Fruit fly (Drosophila melanogaster) whole organism, embryonic: ENCODE results near the gene Strip.

ENCODE experiments used
- Awh ChIP-seq: fragments of 200-800 bp; sonication (Bioruptor generic); IDR thresholded peaks from 2 replicates; pipeline ENCODE4, ENCODE4 v1.3.6; 2022; ENCODE audit warnings: missing biosample characterization, missing genetic modification characterization
- CG10366 ChIP-seq: fragments of 200-800 bp; sonication (Bioruptor generic); IDR thresholded peaks from 2 replicates; pipeline ENCODE4 v1.3.6; 2022; ENCODE audit warnings: missing biosample characterization, missing genetic modification characterization
- CG11398 ChIP-seq: fragments of 200-800 bp; sonication (Bioruptor generic); optimal IDR thresholded peaks from 2 replicates; lab custom pipeline; 2016; ENCODE audit warnings: missing biosample characterization, missing genetic modification characterization
- CG12659 ChIP-seq: fragments of 200-800 bp; sonication (Bioruptor generic); optimal IDR thresholded peaks from 3 replicates; lab custom pipeline; 2017; ENCODE audit warnings: mild to moderate bottlenecking, missing biosample characterization, missing genetic modification reagents, missing genetic modification characterization
- CG12942 ChIP-seq: fragments of 200-800 bp; sonication (Bioruptor generic); optimal IDR thresholded peaks from 3 replicates; lab custom pipeline; 2016; ENCODE audit warnings: missing biosample characterization, missing genetic modification characterization
- CG13296 ChIP-seq: fragments of 200-800 bp; sonication (Bioruptor generic); optimal IDR thresholded peaks from 3 replicates; lab custom pipeline; 2018; ENCODE audit warnings: missing biosample characterization, mild to moderate bottlenecking, missing genetic modification characterization
- CG15269 ChIP-seq: fragments of 200-800 bp; sonication (Bioruptor generic); optimal IDR thresholded peaks from 2 replicates; lab custom pipeline; 2018; ENCODE audit warnings: missing biosample characterization, mild to moderate bottlenecking, missing genetic modification characterization, moderate library complexity
- CG18011 ChIP-seq: fragments of 200-800 bp; sonication (Bioruptor generic); optimal IDR thresholded peaks from 2 replicates; lab custom pipeline; 2017; ENCODE audit warnings: missing biosample characterization, missing genetic modification characterization, mild to moderate bottlenecking, moderate library complexity, missing genotype
- CG18262 ChIP-seq: fragments of 200-800 bp; optimal IDR thresholded peaks from 3 replicates; lab custom pipeline; 2019; ENCODE audit warnings: missing biosample characterization, mild to moderate bottlenecking, missing genetic modification characterization, moderate library complexity
- CG33557 ChIP-seq: fragments of 200-800 bp; sonication (Bioruptor generic); optimal IDR thresholded peaks from 2 replicates; lab custom pipeline; 2019; ENCODE audit warnings: missing biosample characterization, mild to moderate bottlenecking, missing genetic modification characterization, moderate library complexity
- CG34224 ChIP-seq: fragments of 200-800 bp; sonication (Bioruptor generic); IDR thresholded peaks from 3 replicates; pipeline ENCODE4 v1.3.6; 2022; ENCODE audit warnings: missing biosample characterization, missing genetic modification characterization; ENCODE audit not compliant: partially characterized antibody
- CG3847 ChIP-seq: fragments of 200-800 bp; sonication (Bioruptor generic); IDR thresholded peaks from 2 replicates; pipeline ENCODE4 v1.3.6; 2022; ENCODE audit warnings: missing biosample characterization, missing genetic modification characterization
- CG6654 ChIP-seq: fragments of 200-800 bp; sonication (Bioruptor generic); optimal IDR thresholded peaks from 2 replicates; lab custom pipeline; 2017; ENCODE audit warnings: missing biosample characterization, mild to moderate bottlenecking, missing genetic modification characterization
- CG6791 ChIP-seq: fragments of 200-800 bp; sonication (Bioruptor generic); IDR thresholded peaks from 3 replicates; pipeline ENCODE4 v1.3.6; 2022; ENCODE audit warnings: missing biosample characterization, missing genetic modification characterization; ENCODE audit not compliant: partially characterized antibody
- CG8089 ChIP-seq: fragments of 200-800 bp; sonication (Bioruptor generic); optimal IDR thresholded peaks from 3 replicates; lab custom pipeline; 2016; ENCODE audit warnings: missing biosample characterization, missing genetic modification characterization
- D ChIP-seq, 2 experiments: fragments of 200-800 bp in 1 of 2; fragments of >200 bp in 1 of 2; sonication (Bioruptor generic) in 1 of 2; optimal IDR thresholded peaks; 2 replicates in 1 of 2; 3 replicates in 1 of 2; lab custom pipeline; 2017; ENCODE audit warnings: mild to moderate bottlenecking in 1 of 2, missing biosample characterization in 1 of 2, missing genetic modification characterization in 1 of 2, missing genetic modification reagents in 1 of 2
- D19B ChIP-seq: fragments of 200-800 bp; sonication (Bioruptor generic); optimal IDR thresholded peaks from 2 replicates; lab custom pipeline; 2017; ENCODE audit warnings: missing biosample characterization, mild to moderate bottlenecking, missing genetic modification characterization
- Dip3 ChIP-seq: fragments of 200-800 bp; sonication (Bioruptor generic); optimal IDR thresholded peaks from 3 replicates; lab custom pipeline; 2016; ENCODE audit warnings: missing biosample characterization, missing genetic modification characterization
- Ets65A ChIP-seq: fragments of 200-800 bp; sonication (Bioruptor generic); peaks from one replicate; lab custom pipeline; 2016; ENCODE audit warnings: missing biosample characterization, missing genetic modification characterization
- HHEX ChIP-seq: fragments of 200-800 bp; sonication (Bioruptor generic); optimal IDR thresholded peaks from 3 replicates; lab custom pipeline; 2017; ENCODE audit warnings: missing biosample characterization, mild to moderate bottlenecking, missing genetic modification characterization, missing genetic modification reagents
- Lhr ChIP-seq: fragments of 200-800 bp; sonication (Bioruptor generic); optimal IDR thresholded peaks from 3 replicates; lab custom pipeline; 2017; ENCODE audit warnings: mild to moderate bottlenecking, missing biosample characterization, missing genetic modification reagents, missing genetic modification characterization
- Lim3 ChIP-seq: fragments of 200-800 bp; sonication (Bioruptor generic); IDR thresholded peaks from 2 replicates; pipeline ENCODE4 v1.3.6; 2022; ENCODE audit warnings: missing biosample characterization, missing genetic modification characterization
- Lpt ChIP-seq: fragments of >200 bp; optimal IDR thresholded peaks from 2 replicates; lab custom pipeline; 2018; ENCODE audit warnings: missing biosample characterization, missing genetic modification characterization
- Myb ChIP-seq: fragments of 200-800 bp; sonication (Bioruptor generic); optimal IDR thresholded peaks from 2 replicates; lab custom pipeline; 2016; ENCODE audit warnings: missing biosample characterization, missing genetic modification characterization
- NFAT ChIP-seq: fragments of 200-800 bp; sonication (Bioruptor generic); IDR thresholded peaks from 2 replicates; pipeline ENCODE4 v1.3.6; 2022; ENCODE audit warnings: missing biosample characterization, missing genetic modification characterization
- Rx ChIP-seq: fragments of 200-800 bp; sonication (Bioruptor generic); IDR thresholded peaks from 2 replicates; pipeline ENCODE4 v1.3.6; 2022; ENCODE audit warnings: missing biosample characterization, missing genetic modification characterization
- Sin3A ChIP-seq: fragments of >200 bp; optimal IDR thresholded peaks from 2 replicates; lab custom pipeline; 2018
- Vsx1 ChIP-seq: fragments of 200-800 bp; sonication (Bioruptor generic); optimal IDR thresholded peaks from 2 replicates; lab custom pipeline; 2017; ENCODE audit warnings: missing biosample characterization, mild to moderate bottlenecking, missing genetic modification characterization, missing genetic modification reagents
- ac ChIP-seq: fragments of 200-800 bp; sonication (Bioruptor generic); optimal IDR thresholded peaks from 3 replicates; lab custom pipeline; 2017; ENCODE audit warnings: missing biosample characterization, mild to moderate bottlenecking, missing genetic modification characterization
- ara ChIP-seq: fragments of 200-800 bp; sonication (Bioruptor generic); IDR thresholded peaks from 2 replicates; pipeline ENCODE4 v1.3.6; 2022; ENCODE audit warnings: missing biosample characterization, missing genetic modification characterization
- bab2 ChIP-seq: fragments of 200-800 bp; sonication (Bioruptor generic); optimal IDR thresholded peaks from 2 replicates; lab custom pipeline; 2016; ENCODE audit warnings: missing biosample characterization, missing genetic modification characterization
- bcd ChIP-seq: fragments of 200-800 bp; sonication (Bioruptor generic); optimal IDR thresholded peaks from 2 replicates; lab custom pipeline; 2017; ENCODE audit warnings: missing biosample characterization, mild to moderate bottlenecking, missing genetic modification characterization
- cas ChIP-seq: fragments of 200-800 bp; sonication (Bioruptor generic); IDR thresholded peaks from 2 replicates; pipeline ENCODE4 v1.3.6; 2022; ENCODE audit warnings: missing biosample characterization, missing genetic modification characterization
- cg ChIP-seq: fragments of 200-800 bp; sonication (Bioruptor generic); optimal IDR thresholded peaks from 3 replicates; lab custom pipeline; 2019; ENCODE audit warnings: missing biosample characterization, mild to moderate bottlenecking, missing genetic modification characterization, moderate library complexity
- crc ChIP-seq: fragments of 200-800 bp; sonication (Bioruptor generic); optimal IDR thresholded peaks from 2 replicates; lab custom pipeline; 2016; ENCODE audit warnings: missing biosample characterization, missing genetic modification characterization
- cwo ChIP-seq: fragments of 200-800 bp; sonication (Bioruptor generic); optimal IDR thresholded peaks from 3 replicates; lab custom pipeline; 2017; ENCODE audit warnings: missing biosample characterization, missing genetic modification characterization, mild to moderate bottlenecking, moderate library complexity, missing genetic modification reagents
- dmrt11E ChIP-seq: fragments of 200-800 bp; sonication (Bioruptor generic); optimal IDR thresholded peaks from 3 replicates; lab custom pipeline; 2018; ENCODE audit warnings: missing biosample characterization, mild to moderate bottlenecking, missing genetic modification characterization, moderate library complexity
- eve ChIP-seq, 2 experiments: fragments of >200 bp; optimal IDR thresholded peaks; 2 replicates each; lab custom pipeline; 2017; ENCODE audit warnings: missing biosample characterization in 2 of 2, missing genetic modification characterization in 2 of 2
- fd96Cb ChIP-seq: fragments of 200-800 bp; sonication (Bioruptor generic); optimal IDR thresholded peaks from 2 replicates; lab custom pipeline; 2018; ENCODE audit warnings: missing biosample characterization, mild to moderate bottlenecking, missing genetic modification characterization, moderate library complexity
- gcm ChIP-seq: fragments of 200-800 bp; sonication (Bioruptor generic); optimal IDR thresholded peaks from 2 replicates; lab custom pipeline; 2019; ENCODE audit warnings: missing biosample characterization, mild to moderate bottlenecking, missing genetic modification characterization, moderate library complexity
- gcm2 ChIP-seq: fragments of 200-800 bp; sonication (Bioruptor generic); optimal IDR thresholded peaks from 2 replicates; lab custom pipeline; 2016; ENCODE audit warnings: missing biosample characterization, missing genetic modification characterization
- kay ChIP-seq: fragments of 200-800 bp; sonication (Bioruptor generic); optimal IDR thresholded peaks from 2 replicates; lab custom pipeline; 2016; ENCODE audit warnings: missing biosample characterization, missing genetic modification characterization
- org-1 ChIP-seq: fragments of 200-800 bp; sonication (Bioruptor generic); optimal IDR thresholded peaks from 2 replicates; lab custom pipeline; 2017; ENCODE audit warnings: missing biosample characterization, missing genetic modification characterization
- pan ChIP-seq, 4 experiments: fragments of >200 bp in 3 of 4; fragments of 200-800 bp in 1 of 4; sonication (Bioruptor generic) in 1 of 4; optimal IDR thresholded peaks in 3 of 4; IDR thresholded peaks in 1 of 4; 2 replicates each; pipeline versions ENCODE4 v1.3.6 to Lab custom; 2017 to 2022; ENCODE audit warnings: missing biosample characterization in 2 of 4, missing genetic modification characterization in 2 of 4, mixed read lengths in 1 of 4
- row ChIP-seq: fragments of 200-800 bp; sonication (Bioruptor generic); IDR thresholded peaks from 3 replicates; pipeline ENCODE4 v1.3.6; 2022; ENCODE audit warnings: missing biosample characterization, missing genetic modification characterization
- schlank ChIP-seq: fragments of 200-800 bp; sonication (Bioruptor generic); optimal IDR thresholded peaks from 2 replicates; lab custom pipeline; 2018; ENCODE audit warnings: missing biosample characterization, mild to moderate bottlenecking, missing genetic modification characterization
- sr ChIP-seq: fragments of 200-800 bp; sonication (Bioruptor generic); IDR thresholded peaks from 3 replicates; pipeline ENCODE4 v1.3.6; 2022; ENCODE audit warnings: missing biosample characterization, missing genetic modification characterization
- sug ChIP-seq: fragments of 200-800 bp; optimal IDR thresholded peaks from 2 replicates; lab custom pipeline; 2019; ENCODE audit warnings: missing biosample characterization, mild to moderate bottlenecking, missing genetic modification characterization, moderate library complexity
- ttk ChIP-seq: fragments of 200-800 bp; sonication (Bioruptor generic); IDR thresholded peaks from 2 replicates; pipeline ENCODE4 v2.1.2; 2022; ENCODE audit warnings: missing biosample characterization, missing genetic modification characterization
- z ChIP-seq: fragments of 200-800 bp; sonication (Bioruptor generic); IDR thresholded peaks from 3 replicates; pipeline ENCODE4 v1.3.6; 2022; ENCODE audit warnings: missing biosample characterization, missing genetic modification characterization

The Strip gene

dm6 chr3L:3319223-3319643 lies 9.4 kb downstream of the Strip start, which contains the start of the genes PIG-C, CG12016 and Dpm2 (continued):
- TF ChIP-seq row (GFP tag; lab: Robert Waterston, UW) (peak; percentile 94), cwo (no peak), CG11398 (GFP tag; lab: Kevin White, UChicago) (no peak), CG18262 (tag; lab: Kevin White, UChicago) (peak; percentile 55), CG6654 (GFP tag; lab: Kevin White, UChicago) (no peak), kay (GFP tag; lab: Kevin White, UChicago) (peak; percentile 62), sug (peak; percentile 81), CG6791 (GFP tag; lab: Robert Waterston, UW) (peak; percentile 95), dmrt11E (peak; percentile 43), CG18011 (peak; percentile 30), HHEX (GFP tag; lab: Kevin White, UChicago) (no peak), CG12942 (GFP tag; lab: Kevin White, UChicago) (peak; percentile 42), Sin3A (lab: Kevin White, UChicago) (peak; percentile 77), cas (peak; percentile 53; the same call in 1 of the 2 replicates), z (GFP tag; lab: Robert Waterston, UW) (no peak), bab2 (GFP tag; lab: Kevin White, UChicago) (peak; percentile 52), schlank (tag; lab: Kevin White, UChicago) (peak; percentile 17), CG15269 (tag; lab: Kevin White, UChicago) (peak; percentile 55), Lim3 (GFP tag; lab: Robert Waterston, UW) (no peak), gcm2 (GFP tag; lab: Kevin White, UChicago) (no peak), CG3847 (GFP tag; lab: Robert Waterston, UW) (peak; percentile 85), Dip3 (GFP tag; lab: Kevin White, UChicago) (peak; percentile 48), NFAT (GFP tag; lab: Robert Waterston, UW) (peak; percentile 67), org-1 (no peak), Lpt (GFP tag; lab: Kevin White, UChicago) (no peak), pan (optimal IDR thresholded peaks at IDR 0.05; lab: Kevin White, UChicago) (no peak), pan (GFP tag; optimal IDR thresholded peaks at IDR 0.05 in 1 of 2, IDR thresholded peaks at IDR 0.05 in 1 of 2) (peak in 1 of 2 experiments; percentile 54), D19B (GFP tag; lab: Kevin White, UChicago) (no peak), CG13296 (GFP tag; lab: Kevin White, UChicago) (peak; percentile 47), ara (no peak), sr (GFP tag; lab: Robert Waterston, UW) (no peak), CG34224 (GFP tag; lab: Robert Waterston, UW) (peak; percentile 94), ac (no peak), CG10366 (GFP tag; lab: Robert Waterston, UW) (peak; percentile 24; the same call in 1 of the 2 replicates), cg (GFP tag; lab: Kevin White, UChicago) (no peak), Vsx1 (no peak), Lhr (GFP tag; lab: Kevin White, UChicago) (peak; percentile 59), bcd (GFP tag; lab: Kevin White, UChicago) (no peak), gcm (GFP tag; lab: Kevin White, UChicago) (peak; percentile 50), fd96Cb (tag; lab: Kevin White, UChicago) (peak; percentile 45), Ets65A (GFP tag; lab: Kevin White, UChicago) (peak; percentile 96), crc (GFP tag; lab: Kevin White, UChicago) (no peak), ttk (GFP tag; lab: Robert Waterston, UW) (peak; percentile 55; the same call in 1 of the 2 replicates), CG8089 (GFP tag; lab: Kevin White, UChicago) (peak; percentile 36), CG12659 (GFP tag; lab: Kevin White, UChicago) (peak; percentile 86), D (optimal IDR thresholded peaks at IDR 0.05; lab: Kevin White, UChicago) (no peak), D (GFP tag; optimal IDR thresholded peaks at IDR 0.05; lab: Kevin White, UChicago) (peak; percentile 39), CG33557 (GFP tag; lab: Kevin White, UChicago) (peak; percentile 53), Rx (GFP tag; lab: Robert Waterston, UW) (0 out of 2 replicates have a peak, but pooled peaks have one; percentile 26), Awh (GFP tag; lab: Robert Waterston, UW) (no peak), eve (GFP tag; optimal IDR thresholded peaks at IDR 0.05; lab: Kevin White, UChicago) (no peak), Myb (GFP tag; lab: Kevin White, UChicago) (peak; percentile 63)
